Fruit fly (Drosophila melanogaster): Measurements from ENCODE around the gene CG3040.

DNA sequence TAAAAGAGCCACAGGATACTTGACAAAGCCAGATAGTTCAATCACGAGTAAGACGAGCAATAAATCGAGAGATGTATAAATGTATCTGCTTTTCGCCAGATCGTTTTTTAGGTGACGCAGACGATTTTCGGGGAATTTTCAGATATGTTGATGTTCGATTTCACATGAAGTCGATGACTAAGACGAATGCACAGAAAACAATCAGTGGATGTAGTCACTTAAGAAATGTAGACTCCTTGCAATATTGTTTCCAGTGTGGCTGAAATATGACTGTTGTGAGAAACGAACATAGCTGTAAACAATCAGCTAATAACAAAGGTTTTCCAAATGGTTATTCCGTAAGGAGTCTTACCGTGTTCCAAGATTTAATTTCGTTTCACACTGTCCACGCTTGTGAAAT, 22.9 kb upstream of the CG3040 start:
- no peak for TF ChIP-seq cic (GFP tag; optimal IDR thresholded peaks at IDR 0.05)
- no peak for TF ChIP-seq kay (GFP tag; ENCODE audit: borderline replicate concordance)
- TF ChIP-seq tj (GFP tag; optimal IDR thresholded peaks at IDR 0.05), result no peak
- TF ChIP-seq CG1620 (GFP tag; optimal IDR thresholded peaks at IDR 0.05), result no peak
- TF ChIP-seq CG12768 (GFP tag; optimal IDR thresholded peaks at IDR 0.05), result no peak
- no peak for TF ChIP-seq cnc (optimal IDR thresholded peaks at IDR 0.05)
- no peak for TF ChIP-seq ovo (GFP tag; optimal IDR thresholded peaks at IDR 0.05)
- TF ChIP-seq toe (GFP tag; optimal IDR thresholded peaks at IDR 0.05), result no peak
- no peak for TF ChIP-seq Clk (GFP tag; optimal IDR thresholded peaks at IDR 0.05)
- no peak for TF ChIP-seq CG7045 (GFP tag; optimal IDR thresholded peaks at IDR 0.05)
- TF ChIP-seq bab1 (GFP tag; optimal IDR thresholded peaks at IDR 0.05), result no peak
- TF ChIP-seq Mnt (GFP tag; optimal IDR thresholded peaks at IDR 0.05), result no peak
